Worm (Caenorhabditis elegans): Measurements from ENCODE around the gene F46C3.2.

ce11 chrX:11379135-11379781, 39.3 kb downstream of the F46C3.2 start:
- TF ChIP-seq him-1 (tag; optimal IDR thresholded peaks at IDR 0.05) (peak; percentile 8), W03F9.2 (tag; optimal IDR thresholded peaks at IDR 0.05) (no peak), dao-5 (tag; optimal IDR thresholded peaks at IDR 0.05) (no peak)
